Fruit fly (Drosophila melanogaster) Kc167 (cell line): ENCODE results near the gene Dus1.

ENCODE experiments used
- h ChIP-seq: fragments of >200 bp; optimal IDR thresholded peaks from 3 replicates; lab custom pipeline; 2018; ENCODE audit warnings: missing external identifiers
- psq ChIP-seq: fragments of >200 bp; optimal IDR thresholded peaks from 2 replicates; lab custom pipeline; 2017; ENCODE audit warnings: missing external identifiers
- ttk ChIP-seq: sonication (Bioruptor generic); optimal IDR thresholded peaks from 2 replicates; lab custom pipeline; 2017; ENCODE audit warnings: missing external identifiers

DNA sequence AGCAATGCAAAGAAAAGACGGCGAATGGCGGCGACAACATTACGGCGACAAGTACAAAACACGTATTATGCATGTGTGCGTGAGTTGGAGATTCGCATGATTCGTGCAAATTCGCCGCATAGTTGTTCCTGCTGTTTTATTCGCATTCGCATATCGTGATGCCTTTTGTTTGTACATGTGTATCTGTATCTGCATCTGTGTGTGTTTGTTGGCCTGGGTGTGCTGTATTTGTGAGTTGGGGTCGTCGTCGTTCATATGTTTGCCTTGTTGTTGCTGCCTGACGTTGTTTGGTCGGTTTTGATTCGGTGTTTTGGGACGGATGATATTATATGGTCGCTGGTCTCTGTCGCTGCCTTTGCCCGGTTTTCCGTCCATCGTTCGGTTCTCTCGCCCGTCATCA is 24.1 kb downstream of the Dus1 start:
- no peak for TF ChIP-seq psq
- TF ChIP-seq ttk (lab: Kevin White, UChicago): no peak
- no peak for TF ChIP-seq h (lab: Kevin White, UChicago)
